Fruit fly (Drosophila melanogaster) whole organism, prepupa: Measurements from ENCODE around the gene CG17362.

ENCODE experiments used
- CG11294 ChIP-seq: fragments of 200-800 bp; sonication (Bioruptor generic); IDR thresholded peaks from 2 replicates; pipeline ENCODE4 v1.3.6; 2022; ENCODE audit warnings: missing biosample characterization, missing genetic modification characterization
- CG11762 ChIP-seq: fragments of 200-800 bp; sonication (Bioruptor generic); optimal IDR thresholded peaks from 3 replicates; lab custom pipeline; 2016; ENCODE audit warnings: missing biosample characterization, missing genetic modification characterization; ENCODE audit not compliant: insufficient read depth
- CG15336 ChIP-seq: fragments of 200-800 bp; sonication (Bioruptor generic); IDR thresholded peaks from 2 replicates; pipeline ENCODE4 v1.3.6; 2022; ENCODE audit warnings: missing biosample characterization, missing genetic modification characterization
- CG16779 ChIP-seq: fragments of 200-800 bp; sonication (Bioruptor generic); optimal IDR thresholded peaks from 3 replicates; lab custom pipeline; 2017; ENCODE audit warnings: missing biosample characterization, mild to moderate bottlenecking, missing genetic modification characterization
- CG3032 ChIP-seq: fragments of 200-800 bp; optimal IDR thresholded peaks from 2 replicates; lab custom pipeline; 2019; ENCODE audit warnings: missing biosample characterization, mild to moderate bottlenecking, missing genetic modification characterization, moderate library complexity
- CG31627 ChIP-seq: fragments of 200-800 bp; sonication (Bioruptor generic); optimal IDR thresholded peaks from 3 replicates; lab custom pipeline; 2016; ENCODE audit warnings: missing biosample characterization, missing genetic modification characterization
- CG32006 ChIP-seq: fragments of 200-800 bp; sonication (Bioruptor generic); optimal IDR thresholded peaks from 3 replicates; lab custom pipeline; 2017; ENCODE audit warnings: missing biosample characterization, mild to moderate bottlenecking, missing genetic modification characterization
- CG34406 ChIP-seq: fragments of 200-800 bp; sonication (Bioruptor generic); optimal IDR thresholded peaks from 3 replicates; lab custom pipeline; 2016; ENCODE audit warnings: missing biosample characterization, missing genetic modification characterization
- CG3919 ChIP-seq: fragments of 200-800 bp; sonication (Bioruptor generic); optimal IDR thresholded peaks from 3 replicates; lab custom pipeline; 2016; ENCODE audit warnings: missing biosample characterization, missing genetic modification characterization
- CG6163 ChIP-seq: fragments of 200-800 bp; sonication (Bioruptor generic); IDR thresholded peaks from 3 replicates; pipeline ENCODE4 v1.3.6; 2022; ENCODE audit warnings: missing biosample characterization, missing genetic modification characterization
- CG6276 ChIP-seq: fragments of 200-800 bp; sonication (Bioruptor generic); optimal IDR thresholded peaks from 2 replicates; lab custom pipeline; 2017; ENCODE audit warnings: missing biosample characterization, mild to moderate bottlenecking, missing genetic modification characterization
- CG6854 ChIP-seq: fragments of 200-800 bp; sonication (Bioruptor generic); optimal IDR thresholded peaks from 2 replicates; lab custom pipeline; 2017; ENCODE audit warnings: missing biosample characterization, mild to moderate bottlenecking, missing genetic modification characterization
- CG7368 ChIP-seq: fragments of 200-800 bp; sonication (Bioruptor generic); optimal IDR thresholded peaks from 3 replicates; lab custom pipeline; 2016; ENCODE audit warnings: missing biosample characterization, missing genetic modification characterization
- CG8119 ChIP-seq: fragments of 200-800 bp; sonication (Bioruptor generic); IDR thresholded peaks from 3 replicates; pipeline ENCODE4 v1.3.6; 2022; ENCODE audit warnings: missing biosample characterization, missing genetic modification characterization
- CG8319 ChIP-seq: fragments of 200-800 bp; sonication (Bioruptor generic); optimal IDR thresholded peaks from 3 replicates; lab custom pipeline; 2016; ENCODE audit warnings: missing biosample characterization, missing genetic modification characterization
- CG8632 ChIP-seq: fragments of 200-800 bp; sonication (Bioruptor generic); optimal IDR thresholded peaks from 3 replicates; lab custom pipeline; 2016; ENCODE audit warnings: missing biosample characterization, missing genetic modification characterization
- CG9139 ChIP-seq: fragments of 200-800 bp; sonication (Bioruptor generic); optimal IDR thresholded peaks from 3 replicates; lab custom pipeline; 2017; ENCODE audit warnings: missing biosample characterization, mild to moderate bottlenecking, missing genetic modification characterization
- Eip75B ChIP-seq: fragments of 200-800 bp; sonication (Bioruptor generic); optimal IDR thresholded peaks from 3 replicates; lab custom pipeline; 2016; ENCODE audit warnings: missing biosample characterization, missing genetic modification characterization
- Ets21C ChIP-seq: fragments of 200-800 bp; sonication (Bioruptor generic); optimal IDR thresholded peaks from 3 replicates; lab custom pipeline; 2016; ENCODE audit warnings: missing biosample characterization, missing genetic modification characterization
- Ets96B ChIP-seq: fragments of 200-800 bp; optimal IDR thresholded peaks from 2 replicates; lab custom pipeline; 2019; ENCODE audit warnings: missing biosample characterization, mild to moderate bottlenecking, missing genetic modification characterization, moderate library complexity
- Gug ChIP-seq: fragments of 200-800 bp; sonication (Bioruptor generic); IDR thresholded peaks from 2 replicates; pipeline ENCODE4 v1.3.6; 2022; ENCODE audit warnings: missing biosample characterization, missing genetic modification characterization
- Hr38 ChIP-seq: sonication (Bioruptor generic); optimal IDR thresholded peaks from 2 replicates; lab custom pipeline; 2016; ENCODE audit warnings: missing biosample characterization, missing genetic modification characterization
- Hr39 ChIP-seq: fragments of 200-800 bp; sonication (Bioruptor generic); optimal IDR thresholded peaks from 2 replicates; lab custom pipeline; 2016; ENCODE audit warnings: missing biosample characterization, missing genetic modification characterization
- Hr4 ChIP-seq: fragments of 200-800 bp; sonication (Bioruptor generic); optimal IDR thresholded peaks from 3 replicates; lab custom pipeline; 2016; ENCODE audit warnings: missing biosample characterization, missing genetic modification characterization
- Sox102F ChIP-seq: fragments of 200-800 bp; sonication (Bioruptor generic); optimal IDR thresholded peaks from 2 replicates; lab custom pipeline; 2016; ENCODE audit warnings: missing biosample characterization, mild to moderate bottlenecking, missing genetic modification characterization
- Sox14 ChIP-seq: fragments of 200-800 bp; sonication (Bioruptor generic); optimal IDR thresholded peaks from 3 replicates; lab custom pipeline; 2016; ENCODE audit warnings: missing biosample characterization, missing genetic modification characterization
- achi ChIP-seq: fragments of 200-800 bp; sonication (Bioruptor generic); optimal IDR thresholded peaks from 3 replicates; lab custom pipeline; 2016; ENCODE audit warnings: missing biosample characterization, missing genetic modification characterization
- acj6 ChIP-seq: fragments of 200-800 bp; sonication (Bioruptor generic); optimal IDR thresholded peaks from 3 replicates; lab custom pipeline; 2016; ENCODE audit warnings: missing biosample characterization, missing genetic modification characterization
- cyc ChIP-seq: fragments of 200-800 bp; sonication (Bioruptor generic); optimal IDR thresholded peaks from 3 replicates; lab custom pipeline; 2016; ENCODE audit warnings: missing biosample characterization, missing genetic modification characterization
- eg ChIP-seq: fragments of 200-800 bp; sonication (Bioruptor generic); IDR thresholded peaks from 3 replicates; pipeline ENCODE4 v1.3.6; 2022; ENCODE audit warnings: missing biosample characterization, missing genetic modification characterization
- fd59A ChIP-seq: fragments of 200-800 bp; sonication (Bioruptor generic); optimal IDR thresholded peaks from 2 replicates; lab custom pipeline; 2017; ENCODE audit warnings: missing biosample characterization, mild to moderate bottlenecking, missing genetic modification characterization, missing genetic modification reagents
- fd85E ChIP-seq: fragments of 200-800 bp; sonication (Bioruptor generic); optimal IDR thresholded peaks from 3 replicates; lab custom pipeline; 2016; ENCODE audit warnings: missing biosample characterization, missing genetic modification characterization
- fkh ChIP-seq: fragments of 200-800 bp; sonication (Bioruptor generic); optimal IDR thresholded peaks from 3 replicates; lab custom pipeline; 2017; ENCODE audit warnings: missing biosample characterization, mild to moderate bottlenecking, missing genetic modification characterization, moderate library complexity
- net ChIP-seq: fragments of 200-800 bp; sonication (Bioruptor generic); optimal IDR thresholded peaks from 3 replicates; lab custom pipeline; 2016; ENCODE audit warnings: missing biosample characterization, missing genetic modification characterization
- salr ChIP-seq, 2 experiments: fragments of 200-800 bp; sonication (Bioruptor generic); optimal IDR thresholded peaks; 3 replicates each; lab custom pipeline; 2016 to 2018; ENCODE audit warnings: missing biosample characterization in 2 of 2, missing genetic modification characterization in 2 of 2, mild to moderate bottlenecking in 1 of 2
- spab ChIP-seq: fragments of 200-800 bp; sonication (Bioruptor generic); optimal IDR thresholded peaks from 2 replicates; lab custom pipeline; 2017; ENCODE audit warnings: missing biosample characterization, mild to moderate bottlenecking, missing genetic modification characterization, missing genetic modification reagents
- ss ChIP-seq, 2 experiments: fragments of 200-800 bp; sonication (Bioruptor generic); optimal IDR thresholded peaks; 2 replicates in 1 of 2; 3 replicates in 1 of 2; lab custom pipeline; 2017 to 2018; ENCODE audit warnings: mild to moderate bottlenecking in 2 of 2, missing biosample characterization in 2 of 2, missing genetic modification characterization in 2 of 2, moderate library complexity in 1 of 2
- svp ChIP-seq: fragments of 200-800 bp; sonication (Bioruptor generic); peaks from one replicate; lab custom pipeline; 2016; ENCODE audit warnings: missing biosample characterization, missing genetic modification characterization
- topi ChIP-seq: fragments of 200-800 bp; sonication (Bioruptor generic); optimal IDR thresholded peaks from 3 replicates; lab custom pipeline; 2016; ENCODE audit warnings: missing biosample characterization, missing genetic modification characterization

CG17362 gene

DNA sequence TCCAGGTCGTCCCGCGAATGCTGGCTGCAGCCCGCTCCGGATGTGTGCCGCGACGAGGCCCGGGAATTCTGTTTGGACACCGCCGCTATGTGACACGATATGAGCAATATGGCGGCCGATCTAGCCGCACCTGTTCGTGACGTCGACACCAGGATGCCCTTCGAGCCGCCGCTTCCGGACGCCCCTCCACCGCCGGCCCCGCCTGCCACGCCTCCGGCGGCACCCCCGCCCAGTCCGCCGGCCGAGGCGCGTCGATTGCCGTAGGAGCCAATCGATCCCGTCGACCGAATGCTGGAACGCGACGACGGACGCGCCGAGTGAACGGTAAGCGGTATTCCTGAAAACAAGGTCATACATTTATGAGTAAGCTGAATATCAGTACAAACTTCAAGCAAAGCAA lies 3.9 kb upstream of the CG17362 start:
- no peak for TF ChIP-seq salr (GFP tag; optimal IDR thresholded peaks at IDR 0.05; lab: Kevin White, UChicago)
- TF ChIP-seq CG8632 (GFP tag; lab: Kevin White, UChicago) = no peak
- TF ChIP-seq achi (GFP tag; lab: Kevin White, UChicago) = no peak
- TF ChIP-seq Sox102F (GFP tag; lab: Kevin White, UChicago) = no peak
- TF ChIP-seq CG6163 (GFP tag; lab: Robert Waterston, UW) = no peak
- TF ChIP-seq cyc = no peak
- no peak for TF ChIP-seq CG11762
- no peak for TF ChIP-seq svp (GFP tag; lab: Kevin White, UChicago)
- TF ChIP-seq CG8119 (GFP tag; lab: Robert Waterston, UW) = no peak
- no peak for TF ChIP-seq Gug (GFP tag; lab: Robert Waterston, UW)
- TF ChIP-seq fd59A = no peak
- TF ChIP-seq CG15336 (GFP tag; lab: Robert Waterston, UW) = no peak
- TF ChIP-seq acj6 (GFP tag; lab: Kevin White, UChicago) = no peak
- no peak for TF ChIP-seq CG16779 (tag; lab: Kevin White, UChicago)
- no peak for TF ChIP-seq CG32006 (GFP tag; lab: Kevin White, UChicago)

- TF ChIP-seq salr (GFP tag; optimal IDR thresholded peaks at IDR 0.05; lab: Kevin White, UChicago) = no peak
- no peak for TF ChIP-seq spab (GFP tag; lab: Kevin White, UChicago)
- TF ChIP-seq achi (GFP tag; lab: Kevin White, UChicago) = no peak
- TF ChIP-seq CG11294 (GFP tag; lab: Robert Waterston, UW) = no peak
- no peak for TF ChIP-seq CG8119 (GFP tag; lab: Robert Waterston, UW)
- TF ChIP-seq svp (GFP tag; lab: Kevin White, UChicago) = no peak
- no peak for TF ChIP-seq CG11762
Observed at dm6 chr3L:13987578-13987977, 1.2 kb downstream of the CG17362 start, which contains the start of gene CG9040. TSS of gene CG9040 (plus strand) at chr3L:13987878.

dm6 chr3L:13991314-13991713 lies 4.9 kb downstream of the CG17362 start:
- no peak for TF ChIP-seq Ets96B
- no peak for TF ChIP-seq fd85E (GFP tag; lab: Kevin White, UChicago)
- no peak for TF ChIP-seq CG11294 (GFP tag; lab: Robert Waterston, UW)
- no peak for TF ChIP-seq CG31627 (GFP tag; lab: Kevin White, UChicago)
- no peak for TF ChIP-seq fd59A
- TF ChIP-seq Hr4 = no peak
- TF ChIP-seq CG34406 (GFP tag; lab: Kevin White, UChicago) = no peak
- no peak for TF ChIP-seq CG6854
- no peak for TF ChIP-seq Hr38
- TF ChIP-seq salr (GFP tag; optimal IDR thresholded peaks at IDR 0.05; lab: Kevin White, UChicago) = no peak
- no peak for TF ChIP-seq ss (GFP tag; optimal IDR thresholded peaks at IDR 0.05; lab: Kevin White, UChicago)
- no peak for TF ChIP-seq CG3919 (GFP tag; lab: Kevin White, UChicago)
- TF ChIP-seq net (GFP tag; lab: Kevin White, UChicago) = no peak
- TF ChIP-seq eg = no peak
- no peak for TF ChIP-seq cyc

- 0 out of 3 replicates have a peak, but pooled peaks have one; percentile 5 for TF ChIP-seq eg
- TF ChIP-seq achi (GFP tag; lab: Kevin White, UChicago) = no peak
Observed at dm6 chr3L:13993233-13993741, 6.9 kb downstream of the CG17362 start, which contains the start of gene CG17364. TSS of gene CG17364 (minus strand) at chr3L:13993400.

DNA sequence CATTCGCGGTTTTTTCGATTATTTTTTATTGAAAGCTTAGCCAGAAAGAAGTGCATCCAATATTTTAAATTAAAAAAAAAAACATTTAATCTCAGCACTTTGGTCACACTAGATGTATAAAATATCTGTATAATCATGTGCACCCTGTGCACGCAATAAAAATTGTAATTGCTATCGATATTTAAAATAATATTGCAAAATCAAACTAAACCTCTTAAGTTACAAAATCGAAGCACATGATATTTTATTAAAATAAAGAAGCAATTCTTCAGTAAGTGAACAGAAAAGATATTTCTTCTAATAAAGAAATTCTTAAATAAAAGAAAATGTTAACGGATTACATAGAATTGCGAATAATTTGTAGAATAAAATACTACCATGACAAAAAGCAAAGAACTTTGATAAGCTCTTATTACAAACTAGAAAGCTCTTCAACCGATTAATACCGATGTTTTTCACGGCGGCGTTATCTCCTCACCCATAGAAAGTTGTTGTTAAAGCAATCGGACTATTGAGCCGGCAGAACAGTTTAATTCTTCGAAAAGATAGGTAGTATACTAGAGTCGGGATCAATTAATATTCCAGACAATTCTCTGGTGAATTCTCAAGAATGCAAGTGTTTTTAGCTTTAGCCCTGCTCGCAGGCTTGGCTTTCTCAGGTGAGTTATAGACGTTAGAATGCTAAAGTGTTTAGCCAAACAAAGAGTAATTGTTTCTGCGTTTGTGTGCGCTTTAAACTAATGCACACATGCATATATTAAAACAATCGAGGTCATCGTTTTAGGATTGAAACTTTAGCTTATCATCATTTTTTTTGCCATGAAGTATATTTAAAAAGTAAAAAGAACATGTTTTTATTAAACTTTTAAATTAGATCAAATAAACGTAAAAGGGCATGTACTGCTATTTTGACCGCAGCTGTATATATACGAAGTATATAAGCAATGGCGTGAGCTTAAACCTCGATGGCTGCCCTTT lies 7.6 kb downstream of the CG17362 start, which contains the start of gene CtsK1:
CtsK1 (plus strand) TSS at position 490 of the 978 bp plus-strand sequence.
- peak; percentile 50 for TF ChIP-seq Hr39 (GFP tag; lab: Kevin White, UChicago)
- TF ChIP-seq CG15336 (GFP tag; lab: Robert Waterston, UW) = peak; percentile 88
- TF ChIP-seq spab (GFP tag; lab: Kevin White, UChicago) = peak; percentile 10
- no peak for TF ChIP-seq CG7368 (GFP tag; lab: Kevin White, UChicago)
- TF ChIP-seq CG8319 (GFP tag; lab: Kevin White, UChicago) = no peak
- peak; percentile 68 for TF ChIP-seq acj6 (GFP tag; lab: Kevin White, UChicago)
- peak; percentile 91 for TF ChIP-seq eg
- no peak for TF ChIP-seq fkh
- peak; percentile 84 for TF ChIP-seq CG8119 (GFP tag; lab: Robert Waterston, UW)
- peak; percentile 49 for TF ChIP-seq Sox14
- TF ChIP-seq Gug (GFP tag; lab: Robert Waterston, UW) = peak; percentile 68
- peak; percentile 65 for TF ChIP-seq CG3032
- no peak for TF ChIP-seq Ets21C (GFP tag; lab: Kevin White, UChicago)
- TF ChIP-seq net (GFP tag; lab: Kevin White, UChicago) = peak; percentile 56
- peak; percentile 6 for TF ChIP-seq cyc
- TF ChIP-seq salr (GFP tag; optimal IDR thresholded peaks at IDR 0.05; lab: Kevin White, UChicago) = no peak
- TF ChIP-seq CG6854 = no peak
- no peak for TF ChIP-seq CG6276
- peak; percentile 60 for TF ChIP-seq Eip75B
- no peak for TF ChIP-seq CG9139
- peak; percentile 31 for TF ChIP-seq topi (GFP tag; lab: Kevin White, UChicago)
- TF ChIP-seq Sox102F (GFP tag; lab: Kevin White, UChicago) = no peak
